Worm (Caenorhabditis elegans) whole organism, midembryonic: ENCODE data around the gene rpl-28.

Experiments
- T22C8.4 ChIP-seq: fragments of 200-800 bp; sonication (Bioruptor generic); IDR thresholded peaks from 2 replicates; pipeline ENCODE4 v1.3.6; 2022; ENCODE audit warnings: missing genetic modification characterization, missing compliant biosample characterization
- cog-1 ChIP-seq: sonication (generic microtip); optimal IDR thresholded peaks from 2 replicates; lab custom pipeline; 2016; ENCODE audit warnings: missing genetic modification characterization, missing compliant biosample characterization
- flt-1 ChIP-seq: fragments of 200-800 bp; sonication (Bioruptor generic); IDR thresholded peaks from 2 replicates; pipeline ENCODE4 v1.3.6; 2022; ENCODE audit warnings: missing genetic modification characterization, missing compliant biosample characterization
- klf-2 ChIP-seq: fragments of 200-800 bp; sonication (Bioruptor generic); conservative IDR thresholded peaks from 2 replicates; pipeline ENCODE4 v1.3.6; 2022; ENCODE audit warnings: missing genetic modification reagents, missing genetic modification characterization, missing compliant biosample characterization
- med-1 ChIP-seq: sonication (generic microtip); optimal IDR thresholded peaks from 2 replicates; lab custom pipeline; 2017; ENCODE audit warnings: missing genetic modification characterization, mild to moderate bottlenecking, missing compliant biosample characterization, antibody characterized with exemption, missing genetic modification reagents; ENCODE audit not compliant: insufficient read depth
- ref-1 ChIP-seq: fragments of 200-800 bp; sonication (Bioruptor generic); conservative IDR thresholded peaks from 2 replicates; pipeline ENCODE4 v1.3.6; 2022; ENCODE audit warnings: missing genetic modification reagents, missing genetic modification characterization, missing compliant biosample characterization
- tab-1 ChIP-seq: fragments of 200-800 bp; sonication (Bioruptor generic); IDR thresholded peaks from 2 replicates; pipeline ENCODE4 v1.3.6; 2022; ENCODE audit warnings: missing genetic modification characterization, missing compliant biosample characterization
- ztf-23 ChIP-seq: fragments of 200-800 bp; sonication (Bioruptor generic); IDR thresholded peaks from 2 replicates; pipeline ENCODE4 v1.3.6; 2022; ENCODE audit warnings: missing genetic modification reagents, missing genetic modification characterization, missing compliant biosample characterization
- ztf-29 ChIP-seq: fragments of 200-800 bp; sonication (Bioruptor generic); IDR thresholded peaks from 2 replicates; pipeline ENCODE4 v1.3.6; 2022; ENCODE audit warnings: missing genetic modification reagents, missing genetic modification characterization, missing compliant biosample characterization

DNA sequence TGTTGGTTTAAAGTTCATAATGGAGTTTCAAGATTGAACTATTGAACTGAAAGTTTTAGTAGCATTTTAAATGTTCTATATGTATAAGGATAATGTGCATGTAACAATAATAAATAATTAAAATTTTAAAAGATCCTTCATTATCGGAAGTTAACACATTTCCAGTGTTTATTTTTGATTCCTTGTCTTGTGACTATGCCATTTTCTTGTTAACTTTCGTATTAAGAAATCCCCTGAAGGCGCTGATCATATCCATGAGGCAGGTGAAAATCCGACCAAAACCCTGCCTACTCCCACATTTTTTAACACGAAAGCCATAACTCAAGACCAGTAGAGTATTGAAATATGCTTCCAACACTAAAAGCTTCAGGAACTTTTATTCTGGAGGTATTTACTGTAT, 8.2 kb downstream of the rpl-28 start, which contains the start of gene R11D1.7:
- TF ChIP-seq ref-1 (GFP tag; lab: Robert Waterston, UW) (no peak), flt-1 (no peak), tab-1 (GFP tag; lab: Robert Waterston, UW) (no peak), ztf-23 (no peak), med-1 (GFP tag; lab: Kevin White, UChicago) (no peak), ztf-29 (GFP tag; lab: Robert Waterston, UW) (no peak), cog-1 (tag; lab: Kevin White, UChicago) (no peak), T22C8.4 (GFP tag; lab: Robert Waterston, UW) (no peak), klf-2 (no peak)
